Fruit fly (Drosophila melanogaster): ENCODE results near the gene pst.

The pst gene

DNA sequence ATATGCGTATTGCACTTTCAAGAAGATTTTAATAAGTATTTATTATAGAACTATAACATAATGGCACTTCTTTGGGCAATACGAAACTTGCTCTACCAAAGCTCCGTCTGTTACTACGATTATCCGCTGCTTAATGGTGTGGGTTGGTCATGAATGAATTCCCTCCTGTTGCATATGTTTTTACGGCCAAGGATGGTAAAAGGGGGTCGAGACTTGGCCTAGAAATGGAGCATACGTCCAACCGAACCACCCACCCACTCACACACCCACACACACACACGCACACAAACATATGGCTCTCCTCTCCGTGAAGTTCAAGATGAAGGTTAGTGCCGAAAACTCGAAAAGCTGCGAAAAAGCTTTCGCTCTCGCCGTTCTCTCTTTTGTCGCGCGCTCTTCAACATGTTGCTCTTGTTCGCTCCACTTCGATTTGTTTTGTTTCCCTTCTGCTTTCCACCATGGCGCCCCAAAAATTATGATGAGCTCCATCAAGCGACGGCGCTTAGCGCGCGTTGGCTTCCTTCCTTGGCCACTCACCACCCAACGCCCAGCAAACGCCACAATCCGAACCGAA lies 46.4 kb downstream of the pst start:
- TF ChIP-seq EcR (GFP tag; optimal IDR thresholded peaks at IDR 0.05), result no peak
- no peak for TF ChIP-seq usp (GFP tag; optimal IDR thresholded peaks at IDR 0.05)
- no peak for TF ChIP-seq pan (optimal IDR thresholded peaks at IDR 0.05)
- no peak for TF ChIP-seq psq (optimal IDR thresholded peaks at IDR 0.05)
- TF ChIP-seq Dll (optimal IDR thresholded peaks at IDR 0.05), result no peak
- no peak for TF ChIP-seq CG8478 (optimal IDR thresholded peaks at IDR 0.05)

DNA sequence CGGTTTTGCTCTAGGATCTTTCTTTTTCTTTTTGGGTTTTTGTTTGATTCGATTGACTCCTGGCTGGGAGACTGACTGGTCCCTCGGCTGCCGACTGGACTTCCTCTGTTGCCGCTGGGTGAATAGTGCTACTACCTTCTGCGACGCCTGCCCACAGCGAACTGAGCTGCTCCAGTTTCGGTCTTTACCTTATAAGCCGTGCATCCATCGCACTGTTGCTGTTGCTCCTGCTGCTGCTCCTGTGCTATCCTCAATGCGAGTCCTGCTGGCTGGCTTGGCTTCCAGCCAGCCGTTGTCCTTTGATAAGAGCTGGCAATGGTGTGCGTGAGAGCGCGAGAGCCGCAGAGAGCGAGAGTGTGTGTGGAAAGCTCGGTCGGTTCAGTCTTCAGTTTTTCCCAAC lies 47.3 kb downstream of the pst start, which contains the start of gene unc-13-4A:
Gene unc-13-4A (minus strand): TSS at position 143 of the 400 bp plus-strand sequence.
- TF ChIP-seq EcR (GFP tag; optimal IDR thresholded peaks at IDR 0.05) (no peak), usp (GFP tag; optimal IDR thresholded peaks at IDR 0.05) (no peak), CG8478 (optimal IDR thresholded peaks at IDR 0.05) (no peak), psq (optimal IDR thresholded peaks at IDR 0.05) (no peak), Dll (optimal IDR thresholded peaks at IDR 0.05) (no peak), pan (optimal IDR thresholded peaks at IDR 0.05) (no peak)

Measured in whole organism.